Worm (Caenorhabditis elegans): ENCODE results near the gene C30B5.2.

- no peak for TF ChIP-seq ceh-24 (tag; optimal IDR thresholded peaks at IDR 0.05)
- no peak for TF ChIP-seq ama-1 (optimal IDR thresholded peaks at IDR 0.05)
- TF ChIP-seq T23F11.4 (GFP tag; optimal IDR thresholded peaks at IDR 0.05): no peak
- TF ChIP-seq hlh-15 (tag; optimal IDR thresholded peaks at IDR 0.05): no peak
- no peak for TF ChIP-seq ceh-31 (tag; optimal IDR thresholded peaks at IDR 0.05)
- no peak for TF ChIP-seq ets-4 (tag; optimal IDR thresholded peaks at IDR 0.05)
- TF ChIP-seq tbx-2 (tag; optimal IDR thresholded peaks at IDR 0.05): no peak
- TF ChIP-seq nhr-11 (tag; optimal IDR thresholded peaks at IDR 0.05): no peak
- TF ChIP-seq Y22D7AL.16 (tag; optimal IDR thresholded peaks at IDR 0.05): no peak
- no peak for TF ChIP-seq ceh-34 (tag; optimal IDR thresholded peaks at IDR 0.05)
- TF ChIP-seq madf-2 (tag; optimal IDR thresholded peaks at IDR 0.05): no peak
Observed at ce11 chrII:6160994-6161393, 36.0 kb upstream of the C30B5.2 start, which contains the start of gene exp-1.
